Worm (Caenorhabditis elegans) whole organism, midembryonic: Measurements from ENCODE around the gene K09C4.9.

Experiments used
- T22C8.4 ChIP-seq: fragments of 200-800 bp; sonication (Bioruptor generic); IDR thresholded peaks from 2 replicates; pipeline ENCODE4 v1.3.6; 2022; ENCODE audit warnings: missing genetic modification characterization, missing compliant biosample characterization
- cog-1 ChIP-seq: sonication (generic microtip); optimal IDR thresholded peaks from 2 replicates; lab custom pipeline; 2016; ENCODE audit warnings: missing genetic modification characterization, missing compliant biosample characterization
- flt-1 ChIP-seq: fragments of 200-800 bp; sonication (Bioruptor generic); IDR thresholded peaks from 2 replicates; pipeline ENCODE4 v1.3.6; 2022; ENCODE audit warnings: missing genetic modification characterization, missing compliant biosample characterization
- ztf-23 ChIP-seq: fragments of 200-800 bp; sonication (Bioruptor generic); IDR thresholded peaks from 2 replicates; pipeline ENCODE4 v1.3.6; 2022; ENCODE audit warnings: missing genetic modification reagents, missing genetic modification characterization, missing compliant biosample characterization

- TF ChIP-seq cog-1 (tag; lab: Kevin White, UChicago): no peak
- no peak for TF ChIP-seq ztf-23 (GFP tag; lab: Robert Waterston, UW)
- TF ChIP-seq flt-1: no peak
- no peak for TF ChIP-seq T22C8.4 (GFP tag; lab: Robert Waterston, UW)
Observed at ce11 chrX:3280130-3280529, 8.6 kb upstream of the K09C4.9 start, which contains the start of gene K09C4.10.
